Fruit fly (Drosophila melanogaster) whole organism, embryonic: Measurements from ENCODE around the gene CG31141.
A peak's percentile ranks its signal among the peaks of the same experiment; 100 is the strongest.

Experiments used
- BEAF-32 ChIP-seq: fragments of 200-800 bp; sonication (Bioruptor generic); optimal IDR thresholded peaks from 3 replicates; lab custom pipeline; 2017; ENCODE audit warnings: missing biosample characterization, missing genetic modification characterization, mild to moderate bottlenecking, moderate library complexity, missing genetic modification reagents
- CG10462 ChIP-seq: fragments of 200-800 bp; sonication (Bioruptor generic); optimal IDR thresholded peaks from 2 replicates; lab custom pipeline; 2016; ENCODE audit warnings: missing biosample characterization, missing genetic modification characterization
- CG10543 ChIP-seq: fragments of 200-800 bp; sonication (Bioruptor generic); optimal IDR thresholded peaks from 3 replicates; lab custom pipeline; 2017; ENCODE audit warnings: missing biosample characterization, mild to moderate bottlenecking, missing genetic modification characterization, moderate library complexity
- CG10959 ChIP-seq: fragments of 200-800 bp; sonication (Bioruptor generic); IDR thresholded peaks from 2 replicates; pipeline ENCODE4 v1.3.6; 2022; ENCODE audit warnings: missing biosample characterization, missing genetic modification characterization
- CG11093 ChIP-seq: fragments of 200-800 bp; sonication (Bioruptor generic); IDR thresholded peaks from 3 replicates; pipeline ENCODE4 v1.3.6; 2022; ENCODE audit warnings: missing biosample characterization, missing genetic modification characterization
- CG12071 ChIP-seq: fragments of 200-800 bp; sonication (Bioruptor generic); optimal IDR thresholded peaks from 3 replicates; lab custom pipeline; 2018; ENCODE audit warnings: missing biosample characterization, mild to moderate bottlenecking, missing genetic modification characterization
- CG12769 ChIP-seq: fragments of 200-800 bp; sonication (Bioruptor generic); optimal IDR thresholded peaks from 2 replicates; lab custom pipeline; 2019; ENCODE audit warnings: missing biosample characterization, mild to moderate bottlenecking, missing genetic modification characterization, moderate library complexity
- CG13296 ChIP-seq: fragments of 200-800 bp; sonication (Bioruptor generic); optimal IDR thresholded peaks from 3 replicates; lab custom pipeline; 2018; ENCODE audit warnings: missing biosample characterization, mild to moderate bottlenecking, missing genetic modification characterization
- CG15011 ChIP-seq: fragments of 200-800 bp; sonication (Bioruptor generic); optimal IDR thresholded peaks from 3 replicates; lab custom pipeline; 2018; ENCODE audit warnings: missing biosample characterization, mild to moderate bottlenecking, missing genetic modification characterization
- CG15269 ChIP-seq: fragments of 200-800 bp; sonication (Bioruptor generic); optimal IDR thresholded peaks from 2 replicates; lab custom pipeline; 2018; ENCODE audit warnings: missing biosample characterization, mild to moderate bottlenecking, missing genetic modification characterization, moderate library complexity
- CG15514 ChIP-seq: fragments of 200-800 bp; sonication (Bioruptor generic); optimal IDR thresholded peaks from 3 replicates; lab custom pipeline; 2017; ENCODE audit warnings: missing biosample characterization, missing genetic modification characterization, mild to moderate bottlenecking, moderate library complexity, missing genetic modification reagents
- CG16813 ChIP-seq: fragments of 200-800 bp; sonication (Bioruptor generic); IDR thresholded peaks from 3 replicates; pipeline ENCODE4 v1.3.6; 2022; ENCODE audit warnings: missing biosample characterization, missing genetic modification characterization; ENCODE audit not compliant: partially characterized antibody
- CG17328 ChIP-seq: fragments of 200-800 bp; sonication (Bioruptor generic); IDR thresholded peaks from 2 replicates; pipeline ENCODE4 v1.3.6; 2022; ENCODE audit warnings: missing biosample characterization, missing genetic modification characterization
- CG17385 ChIP-seq: fragments of 200-800 bp; sonication (Bioruptor generic); optimal IDR thresholded peaks from 3 replicates; lab custom pipeline; 2018; ENCODE audit warnings: missing biosample characterization, mild to moderate bottlenecking, missing genetic modification characterization
- CG18599 ChIP-seq: fragments of 200-800 bp; sonication (Bioruptor generic); optimal IDR thresholded peaks from 3 replicates; lab custom pipeline; 2017; ENCODE audit warnings: missing biosample characterization, missing genetic modification characterization, mild to moderate bottlenecking, moderate library complexity, missing genetic modification reagents
- CG2875 ChIP-seq: fragments of 200-800 bp; sonication (Bioruptor generic); optimal IDR thresholded peaks from 2 replicates; lab custom pipeline; 2017; ENCODE audit warnings: missing biosample characterization, mild to moderate bottlenecking, missing genetic modification characterization, missing genetic modification reagents
- CG31224 ChIP-seq: fragments of 200-800 bp; sonication (Bioruptor generic); IDR thresholded peaks from 2 replicates; pipeline ENCODE4 v1.3.6; 2022; ENCODE audit warnings: missing biosample characterization, missing genetic modification characterization
- CG32767 ChIP-seq: fragments of 200-800 bp; sonication (Bioruptor generic); IDR thresholded peaks from 2 replicates; pipeline ENCODE4 v1.3.6; 2022; ENCODE audit warnings: missing biosample characterization, missing genetic modification characterization
- CG34422 ChIP-seq: fragments of 200-800 bp; sonication (Bioruptor generic); IDR thresholded peaks from 3 replicates; pipeline ENCODE4 v1.3.6; 2022; ENCODE audit warnings: missing biosample characterization, missing genetic modification characterization
- CG7372 ChIP-seq: fragments of 200-800 bp; sonication (Bioruptor generic); IDR thresholded peaks from 2 replicates; pipeline ENCODE4 v1.3.6; 2022; ENCODE audit warnings: missing biosample characterization, missing genetic modification characterization
- CG8765 ChIP-seq: fragments of 200-800 bp; sonication (Bioruptor generic); IDR thresholded peaks from 2 replicates; pipeline ENCODE4 v1.3.6; 2022; ENCODE audit warnings: missing biosample characterization, missing genetic modification characterization
- CG8924 ChIP-seq: fragments of 200-800 bp; optimal IDR thresholded peaks from 3 replicates; lab custom pipeline; 2019; ENCODE audit warnings: missing biosample characterization, mild to moderate bottlenecking, missing genetic modification characterization, moderate library complexity
- CG9797 ChIP-seq: fragments of 200-800 bp; sonication (Bioruptor generic); optimal IDR thresholded peaks from 3 replicates; lab custom pipeline; 2018; ENCODE audit warnings: missing biosample characterization, mild to moderate bottlenecking, missing genetic modification characterization
- CG9876 ChIP-seq: fragments of 200-800 bp; sonication (Bioruptor generic); optimal IDR thresholded peaks from 2 replicates; lab custom pipeline; 2016; ENCODE audit warnings: missing biosample characterization, missing genetic modification characterization
- CkIIα-i1 ChIP-seq: fragments of 200-800 bp; sonication (Bioruptor generic); IDR thresholded peaks from 2 replicates; pipeline ENCODE4 v1.3.6; 2022; ENCODE audit warnings: missing biosample characterization, missing genetic modification characterization
- D19B ChIP-seq: fragments of 200-800 bp; sonication (Bioruptor generic); optimal IDR thresholded peaks from 2 replicates; lab custom pipeline; 2017; ENCODE audit warnings: missing biosample characterization, mild to moderate bottlenecking, missing genetic modification characterization
- Doc3 ChIP-seq: fragments of 200-800 bp; sonication (Bioruptor generic); IDR thresholded peaks from 3 replicates; pipeline ENCODE4 v1.3.6; 2022; ENCODE audit warnings: missing biosample characterization, missing genetic modification characterization; ENCODE audit not compliant: partially characterized antibody
- HmgD ChIP-seq: fragments of 200-800 bp; sonication (Bioruptor generic); optimal IDR thresholded peaks from 3 replicates; lab custom pipeline; 2016; ENCODE audit warnings: missing biosample characterization, missing genetic modification characterization
- Med ChIP-seq: fragments of 200-800 bp; sonication (Bioruptor generic); peaks from one replicate; lab custom pipeline; 2016; ENCODE audit warnings: missing biosample characterization, missing genetic modification characterization, mild to moderate bottlenecking, inconsistent platforms, moderate library complexity
- NC2β ChIP-seq: fragments of 200-800 bp; sonication (Bioruptor generic); optimal IDR thresholded peaks from 2 replicates; lab custom pipeline; 2016; ENCODE audit warnings: missing biosample characterization, missing genetic modification characterization
- NFAT ChIP-seq: fragments of 200-800 bp; sonication (Bioruptor generic); IDR thresholded peaks from 2 replicates; pipeline ENCODE4 v1.3.6; 2022; ENCODE audit warnings: missing biosample characterization, missing genetic modification characterization
- NfI ChIP-seq: fragments of 200-800 bp; sonication (Bioruptor generic); optimal IDR thresholded peaks from 3 replicates; lab custom pipeline; 2018; ENCODE audit warnings: missing biosample characterization, mild to moderate bottlenecking, missing genetic modification characterization, moderate library complexity
- Sry-δ ChIP-seq: fragments of 200-800 bp; sonication (Bioruptor generic); optimal IDR thresholded peaks from 2 replicates; lab custom pipeline; 2016; ENCODE audit warnings: missing biosample characterization, missing genetic modification characterization
- Stat92E ChIP-seq, 3 experiments: fragments of >200 bp in 2 of 3; fragments of 200-800 bp in 1 of 3; sonication (Bioruptor generic) in 1 of 3; optimal IDR thresholded peaks; 2 replicates each; lab custom pipeline; 2017 to 2019; ENCODE audit warnings: missing biosample characterization in 3 of 3, missing genetic modification characterization in 3 of 3, mild to moderate bottlenecking in 1 of 3, moderate library complexity in 1 of 3
- ato ChIP-seq: fragments of 200-800 bp; sonication (Bioruptor generic); IDR thresholded peaks from 2 replicates; pipeline ENCODE4 v1.3.6; 2022; ENCODE audit warnings: missing biosample characterization, missing genetic modification characterization; ENCODE audit not compliant: partially characterized antibody
- bcd ChIP-seq: fragments of 200-800 bp; sonication (Bioruptor generic); optimal IDR thresholded peaks from 2 replicates; lab custom pipeline; 2017; ENCODE audit warnings: missing biosample characterization, mild to moderate bottlenecking, missing genetic modification characterization
- bowl ChIP-seq: fragments of 200-800 bp; sonication (Bioruptor generic); IDR thresholded peaks from 2 replicates; pipeline ENCODE4 v1.3.6; 2022; ENCODE audit warnings: missing biosample characterization, missing genetic modification characterization
- cas ChIP-seq: fragments of 200-800 bp; sonication (Bioruptor generic); IDR thresholded peaks from 2 replicates; pipeline ENCODE4 v1.3.6; 2022; ENCODE audit warnings: missing biosample characterization, missing genetic modification characterization
- cg ChIP-seq: fragments of 200-800 bp; sonication (Bioruptor generic); optimal IDR thresholded peaks from 3 replicates; lab custom pipeline; 2019; ENCODE audit warnings: missing biosample characterization, mild to moderate bottlenecking, missing genetic modification characterization, moderate library complexity
- cwo ChIP-seq: fragments of 200-800 bp; sonication (Bioruptor generic); optimal IDR thresholded peaks from 3 replicates; lab custom pipeline; 2017; ENCODE audit warnings: missing biosample characterization, missing genetic modification characterization, mild to moderate bottlenecking, moderate library complexity, missing genetic modification reagents
- gfzf ChIP-seq: fragments of 200-800 bp; sonication (Bioruptor generic); optimal IDR thresholded peaks from 2 replicates; lab custom pipeline; 2016; ENCODE audit warnings: missing biosample characterization, mild to moderate bottlenecking, missing genetic modification characterization, moderate library complexity
- gro ChIP-seq: fragments of 200-800 bp; sonication (Bioruptor generic); optimal IDR thresholded peaks from 2 replicates; lab custom pipeline; 2016; ENCODE audit warnings: missing biosample characterization, missing genetic modification characterization
- lbe ChIP-seq: fragments of 200-800 bp; sonication (Bioruptor generic); optimal IDR thresholded peaks from 2 replicates; lab custom pipeline; 2016; ENCODE audit warnings: missing biosample characterization, mild to moderate bottlenecking, missing genetic modification characterization
- mam ChIP-seq: fragments of 200-800 bp; sonication (Bioruptor generic); optimal IDR thresholded peaks from 3 replicates; lab custom pipeline; 2016; ENCODE audit warnings: missing biosample characterization, missing genetic modification characterization
- org-1 ChIP-seq: fragments of 200-800 bp; sonication (Bioruptor generic); optimal IDR thresholded peaks from 2 replicates; lab custom pipeline; 2017; ENCODE audit warnings: missing biosample characterization, missing genetic modification characterization
- phol ChIP-seq: fragments of 200-800 bp; sonication (Bioruptor generic); optimal IDR thresholded peaks from 3 replicates; lab custom pipeline; 2018; ENCODE audit warnings: missing biosample characterization, mild to moderate bottlenecking, missing genetic modification characterization, moderate library complexity
- pita ChIP-seq: fragments of 200-800 bp; sonication (Bioruptor generic); optimal IDR thresholded peaks from 2 replicates; lab custom pipeline; 2017; ENCODE audit warnings: missing biosample characterization, mild to moderate bottlenecking, missing genetic modification characterization
- prd ChIP-seq, 3 experiments: fragments of >200 bp in 2 of 3; fragments of 200-800 bp in 1 of 3; sonication (Bioruptor generic) in 1 of 3; optimal IDR thresholded peaks in 2 of 3; IDR thresholded peaks in 1 of 3; 2 replicates in 2 of 3; 3 replicates in 1 of 3; pipeline versions ENCODE4 v1.3.6 to Lab custom; 2017 to 2022; ENCODE audit warnings: missing biosample characterization in 1 of 3, missing genetic modification characterization in 1 of 3
- sens ChIP-seq: fragments of 200-800 bp; sonication (Bioruptor generic); peaks from one replicate; lab custom pipeline; 2016; ENCODE audit warnings: missing biosample characterization, missing genetic modification characterization
- sisA ChIP-seq: fragments of 200-800 bp; sonication (Bioruptor generic); IDR thresholded peaks from 2 replicates; pipeline ENCODE4 v1.3.6; 2022; ENCODE audit warnings: missing biosample characterization, missing genetic modification characterization

Gene CG31141

dm6 chr3R:23890886-23891285 is 32.2 kb upstream of the CG31141 start, which contains the start of gene TfIIA-S (continued):
- TF ChIP-seq cwo (GFP tag; lab: Kevin White, UChicago): no peak
- peak; percentile 21 for TF ChIP-seq CG12071 (GFP tag; lab: Kevin White, UChicago)
- TF ChIP-seq Med (GFP tag; lab: Kevin White, UChicago): peak; percentile 99
- TF ChIP-seq NC2β: peak; percentile 75
- TF ChIP-seq HmgD (GFP tag; lab: Kevin White, UChicago): peak; percentile 93
- peak; percentile 69 for TF ChIP-seq BEAF-32
- TF ChIP-seq CG32767 (GFP tag; lab: Robert Waterston, UW): no peak
- TF ChIP-seq CG9797: peak; percentile 86
- no peak for TF ChIP-seq CG15011 (GFP tag; lab: Kevin White, UChicago)
- peak; percentile 74 for TF ChIP-seq lbe (GFP tag; lab: Kevin White, UChicago)
- TF ChIP-seq bowl (GFP tag; lab: Robert Waterston, UW): no peak
- no peak for TF ChIP-seq CG7372
- TF ChIP-seq CG18599: peak; percentile 84
- no peak for TF ChIP-seq Doc3 (GFP tag; lab: Robert Waterston, UW)
- TF ChIP-seq CG15269 (tag; lab: Kevin White, UChicago): peak; percentile 31
- TF ChIP-seq mam: peak; percentile 92
- peak; percentile 72 for TF ChIP-seq phol (tag; lab: Kevin White, UChicago)
- no peak for TF ChIP-seq pita (GFP tag; lab: Kevin White, UChicago)
- peak; percentile 77 for TF ChIP-seq Sry-δ
- TF ChIP-seq gro (GFP tag; lab: Kevin White, UChicago): peak; percentile 88
- TF ChIP-seq NfI (GFP tag; lab: Kevin White, UChicago): peak; percentile 83
- no peak for TF ChIP-seq CG8765 (GFP tag; lab: Robert Waterston, UW)
- peak; percentile 43 for TF ChIP-seq CG8924 (tag; lab: Kevin White, UChicago)
- TF ChIP-seq prd (optimal IDR thresholded peaks at IDR 0.05; lab: Kevin White, UChicago): no peak
- TF ChIP-seq prd (GFP tag; IDR thresholded peaks at IDR 0.05; lab: Robert Waterston, UW): no peak
- peak; percentile 55 for TF ChIP-seq CG17385 (GFP tag; lab: Kevin White, UChicago)
- peak; percentile 84 for TF ChIP-seq CG10543 (GFP tag; lab: Kevin White, UChicago)
- no peak for TF ChIP-seq CkIIα-i1 (GFP tag; lab: Robert Waterston, UW)
- TF ChIP-seq gfzf (GFP tag; lab: Kevin White, UChicago): peak; percentile 67
- no peak for TF ChIP-seq CG10959 (GFP tag; lab: Robert Waterston, UW)
- TF ChIP-seq NFAT (GFP tag; lab: Robert Waterston, UW): no peak
- peak; percentile 49; the same call in 1 of the 3 replicates for TF ChIP-seq CG11093
- no peak for TF ChIP-seq CG2875 (GFP tag; lab: Kevin White, UChicago)
- no peak for TF ChIP-seq cas (GFP tag; lab: Robert Waterston, UW)
- no peak for TF ChIP-seq CG10462 (GFP tag; lab: Kevin White, UChicago)
- TF ChIP-seq bcd (GFP tag; lab: Kevin White, UChicago): peak; percentile 85
- peak; percentile 80 for TF ChIP-seq CG9876 (GFP tag; lab: Kevin White, UChicago)
- TF ChIP-seq CG15514 (GFP tag; lab: Kevin White, UChicago): peak; percentile 92
- no peak for TF ChIP-seq Stat92E (GFP tag; optimal IDR thresholded peaks at IDR 0.05; lab: Kevin White, UChicago)
- TF ChIP-seq sisA (GFP tag; lab: Robert Waterston, UW): no peak
- TF ChIP-seq CG13296 (GFP tag; lab: Kevin White, UChicago): no peak
- TF ChIP-seq CG16813 (GFP tag; lab: Robert Waterston, UW): no peak
- peak; percentile 54 for TF ChIP-seq org-1 (GFP tag; lab: Kevin White, UChicago)
- no peak for TF ChIP-seq CG17328 (GFP tag; lab: Robert Waterston, UW)
- no peak for TF ChIP-seq CG31224
- peak; percentile 90 for TF ChIP-seq sens (GFP tag; lab: Kevin White, UChicago)
- TF ChIP-seq ato (GFP tag; lab: Robert Waterston, UW): no peak
- no peak for TF ChIP-seq CG12769
- peak; percentile 32 for TF ChIP-seq D19B (GFP tag; lab: Kevin White, UChicago)
- no peak for TF ChIP-seq CG34422 (GFP tag; lab: Robert Waterston, UW)
- TF ChIP-seq cg (GFP tag; lab: Kevin White, UChicago): no peak
